Fruit fly (Drosophila melanogaster) whole organism, adult: ENCODE data around the gene cocoon.

Source experiments
- cic ChIP-seq: fragments of 200-800 bp; sonication (Bioruptor generic); optimal IDR thresholded peaks from 2 replicates; lab custom pipeline; 2017; ENCODE audit warnings: missing biosample characterization, mild to moderate bottlenecking, missing genetic modification characterization, moderate library complexity
- kay ChIP-seq: fragments of 200-800 bp; sonication (Bioruptor generic); peaks from one replicate; lab custom pipeline; 2016; ENCODE audit warnings: missing biosample characterization, missing genetic modification characterization, borderline replicate concordance
- tj ChIP-seq: fragments of 200-800 bp; sonication (Bioruptor generic); optimal IDR thresholded peaks from 3 replicates; lab custom pipeline; 2017; ENCODE audit warnings: missing biosample characterization, mild to moderate bottlenecking, missing genetic modification characterization, moderate library complexity

DNA sequence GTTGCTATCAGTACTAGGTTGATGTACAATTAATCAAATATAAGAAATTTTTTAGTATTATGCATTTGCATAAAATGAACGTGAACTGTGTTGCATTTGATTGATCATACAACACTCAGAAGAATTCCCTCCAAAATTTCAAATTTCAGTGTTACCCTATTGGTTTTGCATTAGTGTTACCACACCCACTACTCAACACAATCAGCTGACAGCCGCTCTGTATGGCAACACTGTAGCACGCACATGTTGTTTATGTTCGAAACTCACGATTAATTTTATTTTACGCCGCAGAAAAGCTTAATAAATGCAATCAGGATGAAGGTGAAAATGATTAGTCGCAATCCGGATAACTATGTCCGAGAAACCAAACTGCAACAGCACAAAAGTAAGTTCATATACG lies 24.8 kb upstream of the cocoon start, which contains the start of gene CG7275:
- TF ChIP-seq cic (GFP tag; lab: Kevin White, UChicago) (peak; percentile 50), tj (GFP tag; lab: Kevin White, UChicago) (no peak), kay (no peak)
